Fruit fly (Drosophila melanogaster) whole organism, embryonic: ENCODE data around the gene CG6870.

Experiments used
- Adf1 ChIP-seq: fragments of 200-800 bp; sonication (Bioruptor generic); IDR thresholded peaks from 2 replicates; pipeline ENCODE4 v1.3.6; 2022; ENCODE audit warnings: missing biosample characterization, missing genetic modification characterization
- Awh ChIP-seq: fragments of 200-800 bp; sonication (Bioruptor generic); IDR thresholded peaks from 2 replicates; pipeline ENCODE4, ENCODE4 v1.3.6; 2022; ENCODE audit warnings: missing biosample characterization, missing genetic modification characterization
- Blimp-1 ChIP-seq: fragments of 200-800 bp; sonication (Bioruptor generic); optimal IDR thresholded peaks from 3 replicates; lab custom pipeline; 2018; ENCODE audit warnings: missing biosample characterization, missing genetic modification characterization, mild to moderate bottlenecking, moderate library complexity, missing genetic modification reagents
- CG10209 ChIP-seq: fragments of 200-800 bp; sonication (Bioruptor generic); optimal IDR thresholded peaks from 3 replicates; lab custom pipeline; 2017; ENCODE audit warnings: missing biosample characterization, mild to moderate bottlenecking, missing genetic modification characterization, missing genetic modification reagents
- CG10543 ChIP-seq: fragments of 200-800 bp; sonication (Bioruptor generic); optimal IDR thresholded peaks from 3 replicates; lab custom pipeline; 2017; ENCODE audit warnings: missing biosample characterization, mild to moderate bottlenecking, missing genetic modification characterization, moderate library complexity
- CG4820 ChIP-seq: fragments of 200-800 bp; sonication (Bioruptor generic); optimal IDR thresholded peaks from 3 replicates; lab custom pipeline; 2016; ENCODE audit warnings: missing biosample characterization, missing genetic modification characterization
- CG7786 ChIP-seq: fragments of 200-800 bp; sonication (Bioruptor generic); optimal IDR thresholded peaks from 2 replicates; lab custom pipeline; 2016; ENCODE audit warnings: missing biosample characterization, missing genetic modification characterization
- Camta ChIP-seq: fragments of 200-800 bp; sonication (Bioruptor generic); optimal IDR thresholded peaks from 2 replicates; lab custom pipeline; 2016; ENCODE audit warnings: missing biosample characterization, missing genetic modification characterization
- Dip3 ChIP-seq: fragments of 200-800 bp; sonication (Bioruptor generic); optimal IDR thresholded peaks from 3 replicates; lab custom pipeline; 2016; ENCODE audit warnings: missing biosample characterization, missing genetic modification characterization
- Elba2 ChIP-seq: fragments of 200-800 bp; sonication (Bioruptor generic); optimal IDR thresholded peaks from 3 replicates; lab custom pipeline; 2016; ENCODE audit warnings: missing biosample characterization, missing genetic modification characterization
- dpn ChIP-seq, 2 experiments: fragments of 200-800 bp; sonication (Bioruptor generic); optimal IDR thresholded peaks; 3 replicates each; lab custom pipeline; 2016; ENCODE audit warnings: missing biosample characterization in 2 of 2, missing genetic modification characterization in 2 of 2
- fu2 ChIP-seq: fragments of 200-800 bp; sonication (Bioruptor generic); optimal IDR thresholded peaks from 2 replicates; lab custom pipeline; 2016; ENCODE audit warnings: missing biosample characterization, missing genetic modification characterization
- sob ChIP-seq: fragments of 200-800 bp; sonication (Bioruptor generic); IDR thresholded peaks from 2 replicates; pipeline ENCODE4 v1.3.6; 2022; ENCODE audit warnings: missing biosample characterization, missing genetic modification characterization
- stc ChIP-seq: fragments of 200-800 bp; sonication (Bioruptor generic); IDR thresholded peaks from 2 replicates; pipeline ENCODE4 v1.3.6; 2022; ENCODE audit warnings: missing biosample characterization, missing genetic modification characterization

- TF ChIP-seq CG10543 (GFP tag; lab: Kevin White, UChicago) (no peak), sob (GFP tag; lab: Robert Waterston, UW) (no peak), Dip3 (no peak), Elba2 (no peak), Adf1 (GFP tag; lab: Robert Waterston, UW) (no peak), fu2 (GFP tag; lab: Kevin White, UChicago) (no peak), CG4820 (GFP tag; lab: Kevin White, UChicago) (no peak), CG10209 (GFP tag; lab: Kevin White, UChicago) (no peak), Camta (GFP tag; lab: Kevin White, UChicago) (no peak), Awh (GFP tag; lab: Robert Waterston, UW) (no peak), Blimp-1 (GFP tag; lab: Kevin White, UChicago) (no peak), stc (no peak), dpn (GFP tag; optimal IDR thresholded peaks at IDR 0.05; lab: Kevin White, UChicago) (no peak), CG7786 (GFP tag; lab: Kevin White, UChicago) (no peak)
Observed at dm6 chr2L:17564682-17565081, 27.4 kb downstream of the CG6870 start.
